Worm (Caenorhabditis elegans) whole organism, L4/young adult: ENCODE data around the gene ZK105.6.

Experiments
- W03F9.2 ChIP-seq: fragments of 150-350 bp; optimal IDR thresholded peaks from 2 replicates; lab custom pipeline; 2014; ENCODE audit warnings: missing biosample characterization, missing genetic modification characterization
- dao-5 ChIP-seq: sonication (generic microtip); optimal IDR thresholded peaks from 2 replicates; lab custom pipeline; 2016; ENCODE audit warnings: missing genotype, missing genetic modification characterization, moderate library complexity, missing compliant biosample characterization
- him-1 ChIP-seq: sonication (generic microtip); optimal IDR thresholded peaks from 2 replicates; lab custom pipeline; 2016; ENCODE audit warnings: missing genotype, missing genetic modification reagents, missing genetic modification characterization, missing compliant biosample characterization

Gene ZK105.6

ce11 chrV:7742485-7742959, 18.7 kb upstream of the ZK105.6 start, which contains the start of gene fbxl-5:
Gene fbxl-5, plus strand, starts transcription at chrV:7742909.
- no peak for TF ChIP-seq him-1 (tag; lab: Kevin White, UChicago)
- TF ChIP-seq W03F9.2 (tag; lab: Kevin White, UChicago) = no peak
- TF ChIP-seq dao-5 (tag; lab: Kevin White, UChicago) = no peak

- TF ChIP-seq him-1 (tag; lab: Kevin White, UChicago) (no peak), W03F9.2 (tag; lab: Kevin White, UChicago) (no peak), dao-5 (tag; lab: Kevin White, UChicago) (no peak)
Measured at ce11 chrV:7741918-7742317, 18.1 kb upstream of the ZK105.6 start.

- TF ChIP-seq him-1 (tag; lab: Kevin White, UChicago) (no peak), dao-5 (tag; lab: Kevin White, UChicago) (no peak), W03F9.2 (tag; lab: Kevin White, UChicago) (no peak)
Measured at ce11 chrV:7739949-7740348, 16.1 kb upstream of the ZK105.6 start.

ce11 chrV:7737710-7738109, 13.8 kb upstream of the ZK105.6 start, which contains the start of gene srr-9:
Gene srr-9, plus strand, starts transcription at chrV:7738010.
- TF ChIP-seq him-1 (tag; lab: Kevin White, UChicago) (no peak), dao-5 (tag; lab: Kevin White, UChicago) (no peak), W03F9.2 (tag; lab: Kevin White, UChicago) (no peak)

- TF ChIP-seq W03F9.2 (tag; lab: Kevin White, UChicago) (no peak), him-1 (tag; lab: Kevin White, UChicago) (no peak), dao-5 (tag; lab: Kevin White, UChicago) (no peak)
Measured at ce11 chrV:7735319-7735718, 11.5 kb upstream of the ZK105.6 start, which contains the start of gene srr-10. Gene srr-10, plus strand, starts transcription at chrV:7735619.

ce11 chrV:7734909-7735308, 11.0 kb upstream of the ZK105.6 start, which contains the start of gene clic-1:
Gene clic-1, minus strand, starts transcription at chrV:7734911.
- no peak for TF ChIP-seq dao-5 (tag; lab: Kevin White, UChicago)
- peak; percentile 29 for TF ChIP-seq him-1 (tag; lab: Kevin White, UChicago)
- TF ChIP-seq W03F9.2 (tag; lab: Kevin White, UChicago) = no peak

ce11 chrV:7733240-7733765, 9.4 kb upstream of the ZK105.6 start:
- TF ChIP-seq W03F9.2 (tag; lab: Kevin White, UChicago) = no peak
- no peak for TF ChIP-seq him-1 (tag; lab: Kevin White, UChicago)
- TF ChIP-seq dao-5 (tag; lab: Kevin White, UChicago) = no peak

- no peak for TF ChIP-seq W03F9.2 (tag; lab: Kevin White, UChicago)
- TF ChIP-seq him-1 (tag; lab: Kevin White, UChicago) = no peak
- no peak for TF ChIP-seq dao-5 (tag; lab: Kevin White, UChicago)
Measured at ce11 chrV:7730488-7730887, 6.6 kb upstream of the ZK105.6 start.

- TF ChIP-seq him-1 (tag; lab: Kevin White, UChicago) (no peak), W03F9.2 (tag; lab: Kevin White, UChicago) (no peak), dao-5 (tag; lab: Kevin White, UChicago) (no peak)
Measured at ce11 chrV:7728679-7729027, 4.8 kb upstream of the ZK105.6 start, which contains the start of gene Y97E10C.1. Gene Y97E10C.1, plus strand, starts transcription at chrV:7728879.

ce11 chrV:7728003-7728678, 4.3 kb upstream of the ZK105.6 start:
- TF ChIP-seq W03F9.2 (tag; lab: Kevin White, UChicago) (no peak), him-1 (tag; lab: Kevin White, UChicago) (peak; percentile 87)

- no peak for TF ChIP-seq W03F9.2 (tag; lab: Kevin White, UChicago)
- TF ChIP-seq dao-5 (tag; lab: Kevin White, UChicago) = no peak
- no peak for TF ChIP-seq him-1 (tag; lab: Kevin White, UChicago)
Measured at ce11 chrV:7726927-7727326, 3.1 kb upstream of the ZK105.6 start.

- TF ChIP-seq dao-5 (tag; lab: Kevin White, UChicago) (no peak), W03F9.2 (tag; lab: Kevin White, UChicago) (no peak), him-1 (tag; lab: Kevin White, UChicago) (no peak)
Measured at ce11 chrV:7726202-7726601, 2.3 kb upstream of the ZK105.6 start.

- TF ChIP-seq him-1 (tag; lab: Kevin White, UChicago) = no peak
- TF ChIP-seq W03F9.2 (tag; lab: Kevin White, UChicago) = no peak
- TF ChIP-seq dao-5 (tag; lab: Kevin White, UChicago) = no peak
Measured at ce11 chrV:7721945-7722344, 1.9 kb downstream of the ZK105.6 start, which contains the start of gene ZK105.14. Gene ZK105.14, minus strand, starts transcription at chrV:7722045.
